Worm (Caenorhabditis elegans) whole organism, L3 larva: ENCODE data around the gene F53E10.1.
A peak's percentile ranks its signal among the peaks of the same experiment; 100 is the strongest.

Source experiments
- ZK546.5 ChIP-seq: sonication (generic microtip); optimal IDR thresholded peaks from 2 replicates; lab custom pipeline; 2017; ENCODE audit warnings: missing biosample characterization, missing genetic modification characterization
- aly-2 ChIP-seq: fragments of 150-350 bp; optimal IDR thresholded peaks from 2 replicates; lab custom pipeline; 2014; ENCODE audit warnings: missing biosample characterization, missing genetic modification characterization
- ama-1 ChIP-seq: fragments of 150-350 bp; optimal IDR thresholded peaks from 2 replicates; lab custom pipeline; 2018
- ceh-16 ChIP-seq: sonication (generic microtip); optimal IDR thresholded peaks from 2 replicates; lab custom pipeline; 2017; ENCODE audit warnings: missing biosample characterization, missing genetic modification characterization
- ceh-28 ChIP-seq: fragments of 150-350 bp; optimal IDR thresholded peaks from 2 replicates; lab custom pipeline; 2014; ENCODE audit warnings: missing biosample characterization, missing genetic modification reagents, missing genetic modification characterization
- ceh-9 ChIP-seq: sonication (generic microtip); optimal IDR thresholded peaks from 2 replicates; lab custom pipeline; 2018; ENCODE audit warnings: missing biosample characterization, missing genetic modification characterization
- daf-12 ChIP-seq: fragments of 150-350 bp; optimal IDR thresholded peaks from 2 replicates; lab custom pipeline; 2014; ENCODE audit warnings: missing biosample characterization, missing genetic modification reagents, missing genetic modification characterization
- egl-27 ChIP-seq: sonication (generic microtip); optimal IDR thresholded peaks from 4 replicates; lab custom pipeline; 2017; ENCODE audit warnings: missing biosample characterization, missing genetic modification reagents, missing genetic modification characterization
- egl-5 ChIP-seq: fragments of 150-350 bp; optimal IDR thresholded peaks from 2 replicates; lab custom pipeline; 2017; ENCODE audit warnings: missing biosample characterization, missing genetic modification reagents, missing genetic modification characterization, inconsistent platforms
- elt-1 ChIP-seq: fragments of 150-350 bp; optimal IDR thresholded peaks from 2 replicates; lab custom pipeline; 2014; ENCODE audit warnings: missing biosample characterization, missing genetic modification characterization
- elt-2 ChIP-seq: sonication (generic microtip); optimal IDR thresholded peaks from 2 replicates; lab custom pipeline; 2016; ENCODE audit warnings: missing genetic modification reagents, mild to moderate bottlenecking, missing genetic modification characterization, missing compliant biosample characterization
- elt-3 ChIP-seq, 3 experiments: fragments of 150-350 bp in 1 of 3; sonication (generic microtip) in 2 of 3; optimal IDR thresholded peaks; 2 replicates in 2 of 3; 4 replicates in 1 of 3; lab custom pipeline; 2014 to 2017; ENCODE audit warnings: missing biosample characterization in 3 of 3, missing genetic modification characterization in 3 of 3
- eor-1 ChIP-seq, 2 experiments: fragments of 150-350 bp; optimal IDR thresholded peaks; 2 replicates each; lab custom pipeline; 2014 to 2018; ENCODE audit warnings: missing biosample characterization in 2 of 2, missing genetic modification characterization in 2 of 2
- fkh-10 ChIP-seq: sonication (generic microtip); optimal IDR thresholded peaks from 2 replicates; lab custom pipeline; 2017; ENCODE audit warnings: missing biosample characterization, missing genetic modification reagents, missing genetic modification characterization
- jun-1 ChIP-seq: fragments of 150-350 bp; optimal IDR thresholded peaks from 2 replicates; lab custom pipeline; 2014; ENCODE audit warnings: missing biosample characterization, missing genetic modification reagents, missing genetic modification characterization
- lin-15B ChIP-seq: fragments of 150-350 bp; optimal IDR thresholded peaks from 2 replicates; lab custom pipeline; 2014; ENCODE audit warnings: missing biosample characterization, missing genetic modification characterization
- lin-39 ChIP-seq: fragments of 150-350 bp; optimal IDR thresholded peaks from 2 replicates; lab custom pipeline; 2018; ENCODE audit warnings: missing biosample characterization, missing genetic modification reagents, missing genetic modification characterization
- lsy-12 ChIP-seq: sonication (generic microtip); optimal IDR thresholded peaks from 2 replicates; lab custom pipeline; 2016; ENCODE audit warnings: mild to moderate bottlenecking, missing genetic modification characterization, missing compliant biosample characterization
- mdl-1 ChIP-seq: fragments of 150-350 bp; optimal IDR thresholded peaks from 2 replicates; lab custom pipeline; 2014; ENCODE audit warnings: missing biosample characterization, missing genetic modification characterization
- mml-1 ChIP-seq: fragments of 150-350 bp; sonication (generic microtip); optimal IDR thresholded peaks from 3 replicates; lab custom pipeline; 2014; ENCODE audit warnings: missing biosample characterization, missing genetic modification characterization
- nfya-1 ChIP-seq: sonication (generic microtip); optimal IDR thresholded peaks from 2 replicates; lab custom pipeline; 2017; ENCODE audit warnings: missing genetic modification characterization, mild to moderate bottlenecking, missing compliant biosample characterization, antibody characterized with exemption, moderate library complexity; ENCODE audit not compliant: insufficient read depth
- nhr-23 ChIP-seq: fragments of 150-350 bp; optimal IDR thresholded peaks from 2 replicates; lab custom pipeline; 2014; ENCODE audit warnings: missing biosample characterization, missing genetic modification reagents, missing genetic modification characterization
- nhr-237 ChIP-seq: fragments of 150-350 bp; optimal IDR thresholded peaks from 2 replicates; lab custom pipeline; 2014; ENCODE audit warnings: missing biosample characterization, missing genetic modification characterization
- nhr-25 ChIP-seq: sonication (generic microtip); optimal IDR thresholded peaks from 2 replicates; lab custom pipeline; 2017; ENCODE audit warnings: missing biosample characterization, missing genetic modification characterization
- nhr-43 ChIP-seq: sonication (generic microtip); optimal IDR thresholded peaks from 2 replicates; lab custom pipeline; 2016; ENCODE audit warnings: mild to moderate bottlenecking, missing genetic modification characterization, missing compliant biosample characterization; ENCODE audit not compliant: poor library complexity, severe bottlenecking
- nhr-67 ChIP-seq: fragments of 150-350 bp; optimal IDR thresholded peaks from 2 replicates; lab custom pipeline; 2014; ENCODE audit warnings: missing biosample characterization, missing genetic modification characterization
- nhr-76 ChIP-seq: fragments of 150-350 bp; sonication (generic microtip); optimal IDR thresholded peaks from 5 replicates; lab custom pipeline; 2014; ENCODE audit warnings: missing biosample characterization, missing genetic modification characterization
- pha-4 ChIP-seq: fragments of 150-350 bp; optimal IDR thresholded peaks from 2 replicates; lab custom pipeline; 2014; ENCODE audit warnings: missing biosample characterization, missing genetic modification reagents, missing genetic modification characterization
- pqm-1 ChIP-seq: fragments of 150-350 bp; optimal IDR thresholded peaks from 2 replicates; lab custom pipeline; 2017; ENCODE audit warnings: missing biosample characterization, missing genetic modification characterization, inconsistent platforms
- sea-2 ChIP-seq: fragments of 150-350 bp; sonication (generic microtip); optimal IDR thresholded peaks from 4 replicates; lab custom pipeline; 2014; ENCODE audit warnings: missing biosample characterization, missing genetic modification reagents, missing genetic modification characterization
- skn-1 ChIP-seq: fragments of 150-350 bp; optimal IDR thresholded peaks from 2 replicates; lab custom pipeline; 2014; ENCODE audit warnings: missing biosample characterization, missing genetic modification characterization
- snpc-4 ChIP-seq: fragments of 150-350 bp; optimal IDR thresholded peaks from 2 replicates; lab custom pipeline; 2014; ENCODE audit warnings: missing biosample characterization, missing genetic modification characterization
- tbx-2 ChIP-seq: sonication (generic microtip); optimal IDR thresholded peaks from 2 replicates; lab custom pipeline; 2016; ENCODE audit warnings: mild to moderate bottlenecking, missing genetic modification characterization, missing compliant biosample characterization
- unc-39 ChIP-seq: sonication (generic microtip); optimal IDR thresholded peaks from 4 replicates; lab custom pipeline; 2017; ENCODE audit warnings: missing biosample characterization, missing genetic modification characterization
- ztf-11 ChIP-seq: fragments of 150-350 bp; optimal IDR thresholded peaks from 2 replicates; lab custom pipeline; 2014; ENCODE audit warnings: missing biosample characterization, missing genetic modification characterization
- ztf-4 ChIP-seq: fragments of 150-350 bp; optimal IDR thresholded peaks from 2 replicates; lab custom pipeline; 2014; ENCODE audit warnings: missing biosample characterization, missing genetic modification characterization

F53E10.1 gene

DNA sequence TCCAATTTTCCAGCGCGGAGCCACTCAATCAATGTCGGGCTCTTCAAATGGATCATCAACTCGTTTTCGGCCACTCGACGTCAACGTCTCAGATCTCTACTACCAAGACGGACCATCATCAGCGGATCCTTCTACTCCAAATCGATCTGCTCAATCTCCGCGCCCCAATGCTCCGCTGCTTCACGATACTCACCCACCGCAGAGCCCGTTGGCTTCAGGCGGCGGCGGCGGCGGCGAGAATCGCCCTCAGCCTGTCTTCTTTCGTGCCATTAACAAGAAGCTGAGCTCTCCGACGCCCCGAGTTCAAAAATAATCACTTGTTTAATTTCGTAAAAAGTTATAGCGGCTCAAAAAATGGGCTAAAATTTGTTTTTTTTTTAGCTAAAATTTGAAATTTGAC lies 31.0 kb downstream of the F53E10.1 start:
- TF ChIP-seq ZK546.5 (tag; lab: Kevin White, UChicago) (no peak), ceh-9 (no peak), ceh-28 (tag; lab: Kevin White, UChicago) (no peak), elt-2 (no peak), ztf-4 (tag; lab: Kevin White, UChicago) (no peak), daf-12 (tag; lab: Kevin White, UChicago) (no peak), egl-5 (tag; lab: Kevin White, UChicago) (no peak), sea-2 (no peak), mml-1 (tag; lab: Kevin White, UChicago) (no peak), egl-27 (tag; lab: Kevin White, UChicago) (no peak), jun-1 (tag; lab: Kevin White, UChicago) (no peak), ztf-11 (tag; lab: Kevin White, UChicago) (no peak), elt-1 (no peak), nhr-23 (no peak), ceh-16 (tag; lab: Kevin White, UChicago) (no peak)

DNA sequence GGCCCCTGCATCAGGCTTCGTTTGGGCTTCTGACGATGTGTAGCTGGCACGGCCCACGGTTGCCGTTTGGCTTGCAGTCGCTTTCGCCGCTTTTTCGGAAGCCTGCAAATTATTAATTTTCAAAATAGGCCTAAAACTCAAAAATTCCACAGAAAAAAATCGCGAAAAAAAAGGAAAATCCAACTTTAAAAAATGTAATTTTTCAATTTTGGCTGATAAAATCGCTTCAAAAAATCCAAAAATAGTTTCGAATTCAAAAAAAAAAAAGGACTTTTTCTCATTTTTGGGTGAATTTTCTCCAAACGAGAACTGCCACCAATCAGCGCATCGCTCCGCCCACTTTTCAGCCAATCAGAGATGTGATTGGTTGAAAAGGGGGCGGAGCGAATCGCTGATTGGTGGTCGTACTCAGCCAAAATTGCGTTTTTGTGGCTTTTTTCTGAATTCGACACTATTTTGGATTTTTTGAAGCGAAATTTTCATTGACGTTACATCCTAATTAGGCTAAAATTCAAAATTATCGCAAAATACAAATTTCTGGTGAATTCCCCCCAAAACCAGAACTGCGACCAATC lies 32.2 kb downstream of the F53E10.1 start:
- TF ChIP-seq nfya-1 (tag; lab: Kevin White, UChicago) (peak; percentile 86), elt-3 (tag; optimal IDR thresholded peaks at IDR 0.05; lab: Kevin White, UChicago) (no peak)

DNA sequence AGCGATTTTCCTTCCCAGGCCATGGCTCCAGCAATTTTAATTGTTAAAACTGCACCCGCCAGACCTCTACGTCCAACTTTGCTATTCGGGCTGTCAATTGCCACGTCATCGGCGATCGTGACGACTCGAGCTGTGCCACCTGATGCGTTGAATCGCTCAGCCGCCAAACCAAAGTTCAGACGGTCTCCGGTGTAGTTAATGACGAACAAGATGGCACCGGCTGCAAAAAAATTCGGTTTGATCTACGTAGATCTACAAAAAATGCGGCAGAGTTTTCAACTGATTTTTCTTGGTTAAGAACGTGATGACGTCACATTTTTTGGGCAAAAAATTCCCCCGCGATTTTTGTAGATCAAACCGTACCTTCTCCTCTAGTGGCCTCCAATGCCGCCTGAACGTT lies 35.9 kb downstream of the F53E10.1 start:
- TF ChIP-seq ZK546.5 (tag; lab: Kevin White, UChicago) (no peak), skn-1 (tag; lab: Kevin White, UChicago) (no peak), aly-2 (tag; lab: Kevin White, UChicago) (no peak), nhr-76 (tag; lab: Kevin White, UChicago) (no peak), ztf-11 (tag; lab: Kevin White, UChicago) (no peak), nhr-237 (tag; lab: Kevin White, UChicago) (no peak), lin-15B (tag; lab: Kevin White, UChicago) (no peak), ama-1 (lab: Kevin White, UChicago) (no peak), elt-1 (no peak)

DNA sequence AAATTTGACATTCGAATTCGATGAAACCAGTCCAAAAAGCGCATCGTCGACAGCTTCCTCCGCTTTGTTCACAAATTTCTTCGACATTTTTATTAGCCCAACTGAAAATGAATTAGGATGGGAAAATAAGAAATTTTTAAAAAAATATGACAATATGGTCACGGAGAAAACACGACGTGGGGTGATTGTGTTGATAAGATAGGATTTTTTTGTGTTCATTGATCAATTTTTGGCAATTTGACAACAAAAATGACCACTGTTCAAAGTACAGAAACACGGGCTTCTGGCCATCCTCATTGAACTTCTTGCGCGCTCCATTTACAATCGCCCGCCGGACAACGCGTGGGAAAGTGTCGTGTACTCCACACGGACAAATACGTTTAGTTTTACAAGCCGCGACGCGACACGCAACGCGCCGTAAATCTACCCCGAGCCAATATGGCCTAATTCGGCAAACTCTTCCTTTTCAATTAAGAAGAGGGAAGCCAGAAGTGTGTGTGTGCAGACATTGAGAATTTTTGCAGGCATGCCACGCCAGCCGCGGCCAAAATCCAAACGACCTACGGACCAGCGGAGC lies 37.5 kb downstream of the F53E10.1 start, which contains the start of the genes W02H5.8 and angl-1:
TSS of gene W02H5.8 (minus strand) at position 101 of the 577 bp plus-strand sequence.
TSS of gene angl-1 (plus strand) at position 527 of the 577 bp plus-strand sequence.
- TF ChIP-seq ztf-11 (tag; lab: Kevin White, UChicago) (no peak), pha-4 (no peak), fkh-10 (GFP tag; lab: Kevin White, UChicago) (no peak), elt-1 (no peak)

DNA sequence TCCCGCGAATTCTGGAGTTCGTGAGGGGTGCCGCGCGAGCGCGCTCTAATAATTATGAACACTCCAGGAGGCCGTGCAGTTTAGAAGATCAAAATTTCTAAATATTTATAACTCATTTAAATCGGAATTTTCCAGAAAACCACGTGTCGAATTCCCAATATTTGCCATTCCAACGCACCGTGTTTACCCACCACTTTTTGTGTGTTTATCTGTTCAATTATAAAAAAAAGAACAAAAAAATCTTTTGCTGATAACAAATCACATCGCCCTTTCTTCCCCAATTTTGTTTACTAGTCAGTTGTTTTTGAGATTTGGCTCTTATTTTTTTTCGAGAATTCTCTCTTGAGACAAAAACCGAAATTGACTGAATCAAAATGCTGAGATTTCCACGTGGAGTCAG lies 41.0 kb downstream of the F53E10.1 start:
- TF ChIP-seq unc-39, result no peak
- peak; percentile 78 for TF ChIP-seq pha-4
- peak; percentile 43 for TF ChIP-seq elt-2

DNA sequence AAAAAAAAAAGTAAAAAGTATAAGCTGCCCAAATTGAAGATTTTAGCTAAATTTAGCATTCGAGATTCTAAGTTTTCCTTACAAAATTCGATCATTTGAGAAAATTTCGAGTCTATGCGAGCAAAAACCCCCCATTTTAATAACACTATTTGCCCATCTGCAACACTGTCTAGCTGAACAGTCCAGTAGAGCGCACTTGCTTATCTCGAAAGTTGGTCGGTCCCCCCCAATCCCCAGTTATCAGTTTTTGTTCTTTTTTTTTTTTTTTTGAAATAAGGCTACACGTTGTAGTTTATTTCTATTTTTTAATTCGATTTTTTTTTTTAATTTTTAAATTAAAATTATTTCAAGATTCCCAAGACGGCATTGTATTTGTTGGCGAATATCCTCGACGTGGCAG lies 42.6 kb downstream of the F53E10.1 start:
- peak; percentile 7 for TF ChIP-seq lin-15B (tag; lab: Kevin White, UChicago)
- peak; percentile 50 for TF ChIP-seq elt-2
- peak; percentile 26 for TF ChIP-seq nfya-1 (tag; lab: Kevin White, UChicago)
- peak; percentile 9 for TF ChIP-seq pqm-1 (tag; lab: Kevin White, UChicago)
- TF ChIP-seq nhr-76 (tag; lab: Kevin White, UChicago), result no peak
- no peak for TF ChIP-seq sea-2
- no peak for TF ChIP-seq nhr-43 (tag; lab: Kevin White, UChicago)
- TF ChIP-seq pha-4, result peak; percentile 39
- TF ChIP-seq, all 47 proteins: peak for 5

DNA sequence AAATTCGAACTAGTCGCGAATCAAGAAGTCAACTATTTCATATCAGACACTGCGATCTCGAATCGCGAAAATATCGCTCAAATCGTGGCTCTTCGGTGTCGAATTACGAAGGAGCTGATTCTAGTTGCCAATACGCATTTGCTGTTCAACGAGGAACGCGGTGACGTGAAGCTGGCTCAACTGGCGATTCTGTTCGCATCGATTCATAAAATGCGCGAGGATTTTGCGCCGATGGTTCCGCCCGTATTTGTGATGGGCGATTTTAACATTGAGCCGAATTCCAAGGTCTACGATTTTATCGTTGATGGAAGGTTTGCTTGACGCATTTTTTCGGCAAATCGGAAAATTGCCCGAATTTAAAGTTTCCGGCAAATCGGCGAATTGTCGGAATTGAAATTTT lies 45.3 kb downstream of the F53E10.1 start:
- TF ChIP-seq nhr-67 (tag; lab: Kevin White, UChicago) (no peak), jun-1 (tag; lab: Kevin White, UChicago) (no peak), ama-1 (lab: Kevin White, UChicago) (no peak), ztf-4 (tag; lab: Kevin White, UChicago) (no peak), aly-2 (tag; lab: Kevin White, UChicago) (no peak), nfya-1 (tag; lab: Kevin White, UChicago) (no peak), ceh-16 (tag; lab: Kevin White, UChicago) (no peak), sea-2 (no peak), mdl-1 (no peak), nhr-25 (tag; lab: Kevin White, UChicago) (no peak), ZK546.5 (tag; lab: Kevin White, UChicago) (no peak), pqm-1 (tag; lab: Kevin White, UChicago) (no peak), lsy-12 (no peak), tbx-2 (tag; lab: Kevin White, UChicago) (no peak), mml-1 (tag; lab: Kevin White, UChicago) (no peak), snpc-4 (tag; lab: Kevin White, UChicago) (no peak), elt-3 (tag; optimal IDR thresholded peaks at IDR 0.05; lab: Kevin White, UChicago) (no peak), eor-1 (tag; optimal IDR thresholded peaks at IDR 0.05; lab: Kevin White, UChicago) (no peak), unc-39 (no peak), lin-39 (no peak)
